Worm (Caenorhabditis elegans) whole organism, mixed stage, embryonic: ENCODE measurements around the gene wrt-10.
A peak's percentile ranks its signal among the peaks of the same experiment; 100 is the strongest.

ENCODE experiments used
- M03D4.4 ChIP-seq: sonication (generic microtip); optimal IDR thresholded peaks from 2 replicates; lab custom pipeline; 2017; ENCODE audit warnings: mild to moderate bottlenecking, missing genetic modification characterization, missing compliant biosample characterization
- blmp-1 ChIP-seq: fragments of 150-350 bp; optimal IDR thresholded peaks from 2 replicates; lab custom pipeline; 2014; ENCODE audit warnings: missing biosample characterization, missing genetic modification characterization
- ceh-39 ChIP-seq: fragments of 150-350 bp; optimal IDR thresholded peaks from 2 replicates; lab custom pipeline; 2014; ENCODE audit warnings: missing biosample characterization, missing genetic modification characterization
- ceh-43 ChIP-seq: fragments of 200-800 bp; sonication (Bioruptor generic); optimal IDR thresholded peaks from 2 replicates; lab custom pipeline; 2018; ENCODE audit warnings: mild to moderate bottlenecking, missing genetic modification characterization, moderate library complexity, missing compliant biosample characterization
- ceh-83 ChIP-seq: fragments of 200-800 bp; sonication (Bioruptor generic); optimal IDR thresholded peaks from 2 replicates; lab custom pipeline; 2018; ENCODE audit warnings: mild to moderate bottlenecking, missing genetic modification characterization, missing compliant biosample characterization
- ces-1 ChIP-seq: fragments of 150-350 bp; optimal IDR thresholded peaks from 2 replicates; lab custom pipeline; 2014; ENCODE audit warnings: missing biosample characterization, missing genetic modification reagents, missing genetic modification characterization
- cnd-1 ChIP-seq: fragments of 200-800 bp; sonication (Bioruptor generic); optimal IDR thresholded peaks from 2 replicates; lab custom pipeline; 2018; ENCODE audit warnings: mild to moderate bottlenecking, missing genetic modification characterization, missing compliant biosample characterization
- drap-1 ChIP-seq: fragments of 200-800 bp; sonication (Bioruptor generic); optimal IDR thresholded peaks from 3 replicates; lab custom pipeline; 2018; ENCODE audit warnings: mild to moderate bottlenecking, missing genetic modification characterization, missing compliant biosample characterization
- elt-1 ChIP-seq: sonication (generic microtip); optimal IDR thresholded peaks from 2 replicates; lab custom pipeline; 2017; ENCODE audit warnings: missing genetic modification characterization, mild to moderate bottlenecking, missing compliant biosample characterization, antibody characterized with exemption, moderate library complexity, borderline replicate concordance; ENCODE audit not compliant: insufficient read depth
- elt-3 ChIP-seq: fragments of 150-350 bp; optimal IDR thresholded peaks from 2 replicates; lab custom pipeline; 2014; ENCODE audit warnings: missing biosample characterization, missing genetic modification characterization
- flh-1 ChIP-seq: fragments of 200-800 bp; sonication (Bioruptor generic); optimal IDR thresholded peaks from 2 replicates; lab custom pipeline; 2018; ENCODE audit warnings: mild to moderate bottlenecking, missing genetic modification characterization, moderate library complexity, missing compliant biosample characterization
- ham-2 ChIP-seq: fragments of 200-800 bp; sonication (Bioruptor generic); optimal IDR thresholded peaks from 2 replicates; lab custom pipeline; 2018; ENCODE audit warnings: mild to moderate bottlenecking, missing genetic modification characterization, missing compliant biosample characterization
- hlh-1 ChIP-seq: fragments of 150-350 bp; optimal IDR thresholded peaks from 2 replicates; lab custom pipeline; 2014; ENCODE audit warnings: missing biosample characterization, missing genetic modification reagents, missing genetic modification characterization
- lin-13 ChIP-seq: fragments of 150-350 bp; optimal IDR thresholded peaks from 2 replicates; lab custom pipeline; 2014; ENCODE audit warnings: missing biosample characterization, missing genetic modification characterization
- lin-32 ChIP-seq: fragments of 200-800 bp; sonication (Bioruptor generic); optimal IDR thresholded peaks from 2 replicates; lab custom pipeline; 2018; ENCODE audit warnings: mild to moderate bottlenecking, missing genetic modification characterization, missing compliant biosample characterization
- lsy-2 ChIP-seq: fragments of 150-350 bp; optimal IDR thresholded peaks from 2 replicates; lab custom pipeline; 2014; ENCODE audit warnings: missing biosample characterization, missing genetic modification characterization
- mep-1 ChIP-seq: fragments of 150-350 bp; optimal IDR thresholded peaks from 2 replicates; lab custom pipeline; 2017; ENCODE audit warnings: missing biosample characterization, missing genetic modification reagents, missing genetic modification characterization, inconsistent platforms
- mls-2 ChIP-seq: sonication (generic microtip); optimal IDR thresholded peaks from 2 replicates; lab custom pipeline; 2016; ENCODE audit warnings: mild to moderate bottlenecking, missing genetic modification characterization, moderate library complexity, missing compliant biosample characterization
- nhr-12 ChIP-seq: fragments of 150-350 bp; optimal IDR thresholded peaks from 2 replicates; lab custom pipeline; 2014; ENCODE audit warnings: missing biosample characterization, missing genetic modification characterization
- nhr-2 ChIP-seq: fragments of 150-350 bp; optimal IDR thresholded peaks from 2 replicates; lab custom pipeline; 2014; ENCODE audit warnings: missing biosample characterization, missing genetic modification characterization
- nhr-237 ChIP-seq: fragments of 150-350 bp; optimal IDR thresholded peaks from 2 replicates; lab custom pipeline; 2014; ENCODE audit warnings: missing biosample characterization, missing genetic modification characterization
- nhr-28 ChIP-seq: fragments of 150-350 bp; optimal IDR thresholded peaks from 2 replicates; lab custom pipeline; 2014; ENCODE audit warnings: missing biosample characterization, missing genetic modification characterization
- nhr-76 ChIP-seq: sonication (generic microtip); optimal IDR thresholded peaks from 2 replicates; lab custom pipeline; 2017; ENCODE audit warnings: missing biosample characterization, missing genetic modification characterization
- pha-4 ChIP-seq: fragments of 150-350 bp; optimal IDR thresholded peaks from 2 replicates; lab custom pipeline; 2018; ENCODE audit warnings: missing biosample characterization, missing genetic modification reagents, missing genetic modification characterization
- sem-2 ChIP-seq: fragments of 200-800 bp; sonication (Bioruptor generic); optimal IDR thresholded peaks from 2 replicates; lab custom pipeline; 2018; ENCODE audit warnings: mild to moderate bottlenecking, missing genetic modification characterization, missing compliant biosample characterization
- snpc-4 ChIP-seq: fragments of 150-350 bp; optimal IDR thresholded peaks from 2 replicates; lab custom pipeline; 2014; ENCODE audit warnings: missing biosample characterization, missing genetic modification characterization
- sptf-1 ChIP-seq: sonication (generic microtip); optimal IDR thresholded peaks from 2 replicates; lab custom pipeline; 2017; ENCODE audit warnings: mild to moderate bottlenecking, missing genetic modification characterization, moderate library complexity, missing compliant biosample characterization
- tbx-8 ChIP-seq: fragments of 200-800 bp; sonication (Bioruptor generic); optimal IDR thresholded peaks from 2 replicates; lab custom pipeline; 2018; ENCODE audit warnings: mild to moderate bottlenecking, missing genetic modification characterization, moderate library complexity, missing compliant biosample characterization
- unc-120 ChIP-seq: sonication (generic microtip); optimal IDR thresholded peaks from 2 replicates; lab custom pipeline; 2017; ENCODE audit warnings: missing genetic modification characterization, missing compliant biosample characterization; ENCODE audit not compliant: poor library complexity, severe bottlenecking
- unc-39 ChIP-seq: fragments of 150-350 bp; optimal IDR thresholded peaks from 2 replicates; lab custom pipeline; 2014; ENCODE audit warnings: missing biosample characterization, missing genetic modification characterization
- unc-62 ChIP-seq: fragments of 150-350 bp; optimal IDR thresholded peaks from 2 replicates; lab custom pipeline; 2014; ENCODE audit warnings: missing biosample characterization, missing genetic modification reagents, missing genetic modification characterization
- zip-8 ChIP-seq: fragments of 150-350 bp; optimal IDR thresholded peaks from 2 replicates; lab custom pipeline; 2014; ENCODE audit warnings: missing biosample characterization, missing genetic modification characterization
- ztf-11 ChIP-seq: fragments of 150-350 bp; optimal IDR thresholded peaks from 2 replicates; lab custom pipeline; 2014; ENCODE audit warnings: missing biosample characterization, missing genetic modification characterization

Gene wrt-10

ce11 chrII:7534369-7534768 is at the start of gene wrt-10:
Gene wrt-10, minus strand, starts transcription at chrII:7534563.
- no peak for TF ChIP-seq sptf-1
- peak; percentile 82 for TF ChIP-seq elt-1 (tag; lab: Kevin White, UChicago)
- TF ChIP-seq, all 35 proteins: peak for 1

DNA sequence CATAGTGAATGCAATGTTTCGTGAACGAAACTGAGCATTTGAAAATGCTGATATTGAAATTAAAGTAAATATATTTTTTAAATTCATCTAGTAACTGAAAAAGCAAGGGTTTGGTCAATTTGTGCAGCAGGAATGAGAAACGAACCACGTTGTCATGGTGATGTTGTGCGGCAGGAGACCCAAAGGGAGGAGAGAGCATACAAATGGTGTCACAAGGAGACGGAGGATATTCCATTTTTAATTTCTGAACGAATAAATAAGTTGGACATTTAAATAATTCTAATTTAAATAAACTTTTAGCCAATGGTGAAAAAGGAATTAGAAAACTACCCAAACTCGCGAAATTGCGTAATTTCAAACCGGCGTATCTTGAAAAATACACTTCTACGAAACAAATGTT is 49.2 kb upstream of the wrt-10 start, which contains the start of gene mks-3:
mks-3 (minus strand) TSS at position 101 of the 400 bp plus-strand sequence.
- TF ChIP-seq cnd-1 (no peak), unc-39 (no peak), nhr-2 (tag; lab: Kevin White, UChicago) (no peak), M03D4.4 (tag; lab: Kevin White, UChicago) (no peak), sptf-1 (no peak), ceh-43 (no peak), zip-8 (tag; lab: Kevin White, UChicago) (no peak), nhr-28 (tag; lab: Kevin White, UChicago) (no peak), mls-2 (tag; lab: Kevin White, UChicago) (no peak), ceh-39 (tag; lab: Kevin White, UChicago) (no peak), ceh-83 (GFP tag; lab: Kevin White, UChicago) (no peak), ham-2 (GFP tag; lab: Kevin White, UChicago) (no peak)
- TF ChIP-seq, all 35 proteins: peak for 0

ce11 chrII:7577412-7577811 is 43.0 kb upstream of the wrt-10 start, which contains the start of gene F35D2.6:
Gene F35D2.6, plus strand, starts transcription at chrII:7577712.
- TF ChIP-seq ztf-11 (tag; lab: Kevin White, UChicago) (no peak), drap-1 (GFP tag; lab: Kevin White, UChicago) (no peak), mls-2 (tag; lab: Kevin White, UChicago) (no peak), pha-4 (tag; lab: Kevin White, UChicago) (no peak), elt-1 (tag; lab: Kevin White, UChicago) (no peak), hlh-1 (tag; lab: Kevin White, UChicago) (no peak), unc-62 (GFP tag; lab: Kevin White, UChicago) (no peak), unc-120 (no peak), lin-32 (no peak), snpc-4 (tag; lab: Kevin White, UChicago) (no peak), tbx-8 (GFP tag; lab: Kevin White, UChicago) (no peak), unc-39 (no peak), blmp-1 (tag; lab: Kevin White, UChicago) (no peak), zip-8 (tag; lab: Kevin White, UChicago) (no peak), cnd-1 (no peak)

DNA sequence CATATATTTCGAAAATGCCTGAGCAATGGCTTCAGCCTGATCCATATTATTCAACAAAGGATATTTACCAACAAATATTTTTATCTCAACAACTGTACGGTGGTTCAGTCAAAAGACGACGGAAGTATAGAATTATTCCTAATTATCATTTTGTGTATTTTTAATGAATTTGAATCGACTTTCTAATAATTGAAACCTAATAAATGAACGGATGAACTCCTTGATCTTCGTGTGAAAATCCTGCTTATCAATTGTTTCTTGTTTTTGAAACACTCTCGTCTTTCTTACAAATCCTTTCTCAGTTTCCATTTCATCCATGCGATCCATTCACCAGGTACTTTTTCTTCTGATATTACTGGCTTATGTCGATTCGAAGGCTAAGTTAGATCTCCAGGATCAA is 41.3 kb upstream of the wrt-10 start, which contains the start of gene F35D2.1:
F35D2.1 (plus strand) TSS at position 301 of the 400 bp plus-strand sequence.
- TF ChIP-seq mls-2 (tag; lab: Kevin White, UChicago) (no peak), ceh-43 (no peak), sem-2 (no peak), pha-4 (tag; lab: Kevin White, UChicago) (no peak), nhr-2 (tag; lab: Kevin White, UChicago) (no peak), hlh-1 (tag; lab: Kevin White, UChicago) (no peak), mep-1 (no peak), nhr-237 (tag; lab: Kevin White, UChicago) (no peak), nhr-76 (tag; lab: Kevin White, UChicago) (no peak), ceh-83 (GFP tag; lab: Kevin White, UChicago) (no peak), elt-1 (tag; lab: Kevin White, UChicago) (no peak), nhr-12 (tag; lab: Kevin White, UChicago) (no peak), snpc-4 (tag; lab: Kevin White, UChicago) (no peak), lsy-2 (tag; lab: Kevin White, UChicago) (no peak), ham-2 (GFP tag; lab: Kevin White, UChicago) (no peak), unc-39 (no peak), lin-32 (no peak), cnd-1 (no peak), elt-3 (tag; lab: Kevin White, UChicago) (no peak)

DNA sequence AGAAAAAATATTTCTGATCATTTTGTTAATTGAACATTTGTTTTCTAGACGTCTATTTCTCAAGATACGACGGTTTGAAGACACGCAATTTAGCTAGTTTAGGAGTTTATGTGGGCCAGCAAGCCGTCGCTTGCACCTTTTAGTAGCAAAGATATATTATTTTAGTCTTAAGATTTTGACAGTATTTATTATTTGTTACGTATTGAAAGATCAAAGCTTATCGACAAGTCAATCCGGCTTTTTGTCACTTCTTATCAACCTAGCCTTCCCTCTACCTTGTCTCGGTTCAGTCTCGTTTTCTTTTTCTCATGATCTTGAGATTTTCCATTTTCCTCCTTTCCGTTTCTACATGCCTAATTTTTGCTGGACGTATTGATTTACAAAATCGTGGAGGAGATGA is 39.8 kb upstream of the wrt-10 start, which contains the start of gene F35D2.2:
F35D2.2 (plus strand) TSS at position 301 of the 400 bp plus-strand sequence.
- TF ChIP-seq ces-1 (GFP tag; lab: Kevin White, UChicago) (no peak), flh-1 (GFP tag; lab: Kevin White, UChicago) (no peak), nhr-2 (tag; lab: Kevin White, UChicago) (no peak), elt-1 (tag; lab: Kevin White, UChicago) (no peak), lin-32 (no peak), hlh-1 (tag; lab: Kevin White, UChicago) (no peak), mls-2 (tag; lab: Kevin White, UChicago) (no peak), snpc-4 (tag; lab: Kevin White, UChicago) (no peak), mep-1 (no peak), sptf-1 (no peak), lin-13 (tag; lab: Kevin White, UChicago) (no peak), tbx-8 (GFP tag; lab: Kevin White, UChicago) (no peak), zip-8 (tag; lab: Kevin White, UChicago) (no peak), ceh-39 (tag; lab: Kevin White, UChicago) (no peak)
